Fruit fly (Drosophila melanogaster) ovary, adult (tissue): ENCODE measurements around the gene CG14071.

Experiments
- CG17801 ChIP-seq: fragments of 200-800 bp; optimal IDR thresholded peaks from 2 replicates; lab custom pipeline; 2019; ENCODE audit warnings: missing biosample characterization, mild to moderate bottlenecking, missing genetic modification characterization, moderate library complexity; ENCODE audit not compliant: partially characterized antibody

Gene CG14071

DNA sequence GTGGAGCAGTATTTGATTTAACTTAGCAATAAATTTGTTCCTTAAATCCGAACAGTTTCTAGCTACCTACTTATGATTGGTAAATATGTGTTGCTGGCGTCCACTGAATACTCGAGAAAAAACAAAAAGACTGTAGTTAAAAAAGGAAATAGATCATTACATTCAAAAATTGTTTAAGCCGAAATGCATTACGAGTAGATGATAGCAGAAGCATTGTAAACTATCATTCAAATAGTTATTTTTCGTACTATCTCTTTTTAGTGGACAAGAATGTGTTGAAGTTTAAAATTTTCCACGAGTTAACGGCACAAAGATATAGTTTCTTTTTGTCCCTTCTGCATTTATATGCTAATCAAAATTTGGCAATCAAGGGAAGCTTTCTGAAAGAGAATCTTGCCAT lies at the start of gene CG14071:
CG14071 (minus strand) TSS at position 101 of the 400 bp plus-strand sequence.
- TF ChIP-seq CG17801 (GFP tag; lab: Kevin White, UChicago) = no peak

dm6 chr2L:10936362-10936761 lies 47.6 kb upstream of the CG14071 start, which contains the start of gene CG14072:
Gene CG14072 (plus strand): TSS chr2L:10936662.
- TF ChIP-seq CG17801 (GFP tag; lab: Kevin White, UChicago) = no peak

- TF ChIP-seq CG17801 (GFP tag; lab: Kevin White, UChicago) = no peak
These were observed 21.8 kb upstream of the CG14071 start, which contains the start of gene CG14069 for dm6 chr2L:10910548-10910947. Gene CG14069 (minus strand): TSS chr2L:10910648.

DNA sequence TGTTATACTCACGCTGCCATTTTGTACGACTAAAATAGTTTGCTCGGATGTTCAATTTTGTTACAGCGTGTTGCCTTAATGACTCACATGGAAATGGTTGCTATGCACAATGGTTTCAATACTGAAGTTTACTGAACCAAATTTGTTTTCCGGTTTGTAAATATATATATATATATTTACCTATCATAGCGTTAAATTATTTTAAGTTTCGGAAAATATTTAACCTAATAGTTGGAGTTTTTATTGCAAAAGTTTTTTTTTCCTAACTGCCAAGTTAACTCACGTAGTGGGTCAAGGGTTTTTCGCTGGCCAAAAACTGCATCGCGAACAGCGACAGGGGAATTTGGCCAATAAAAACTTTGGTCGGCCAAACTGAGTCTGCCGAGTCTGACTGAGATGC lies 20.1 kb upstream of the CG14071 start, which contains the start of gene CG7309:
CG7309 (minus strand) TSS at position 101 of the 400 bp plus-strand sequence.
- no peak for TF ChIP-seq CG17801 (GFP tag; lab: Kevin White, UChicago)

dm6 chr2L:10901685-10902084 lies 13.0 kb upstream of the CG14071 start, which contains the start of gene CG14070:
Gene CG14070 (minus strand): TSS chr2L:10901785.
- TF ChIP-seq CG17801 (GFP tag; lab: Kevin White, UChicago) = no peak

dm6 chr2L:10869867-10870266 lies 18.9 kb downstream of the CG14071 start, which contains the start of gene CG12517:
Gene CG12517 (plus strand): TSS chr2L:10870167.
- TF ChIP-seq CG17801 (GFP tag; lab: Kevin White, UChicago) = no peak

DNA sequence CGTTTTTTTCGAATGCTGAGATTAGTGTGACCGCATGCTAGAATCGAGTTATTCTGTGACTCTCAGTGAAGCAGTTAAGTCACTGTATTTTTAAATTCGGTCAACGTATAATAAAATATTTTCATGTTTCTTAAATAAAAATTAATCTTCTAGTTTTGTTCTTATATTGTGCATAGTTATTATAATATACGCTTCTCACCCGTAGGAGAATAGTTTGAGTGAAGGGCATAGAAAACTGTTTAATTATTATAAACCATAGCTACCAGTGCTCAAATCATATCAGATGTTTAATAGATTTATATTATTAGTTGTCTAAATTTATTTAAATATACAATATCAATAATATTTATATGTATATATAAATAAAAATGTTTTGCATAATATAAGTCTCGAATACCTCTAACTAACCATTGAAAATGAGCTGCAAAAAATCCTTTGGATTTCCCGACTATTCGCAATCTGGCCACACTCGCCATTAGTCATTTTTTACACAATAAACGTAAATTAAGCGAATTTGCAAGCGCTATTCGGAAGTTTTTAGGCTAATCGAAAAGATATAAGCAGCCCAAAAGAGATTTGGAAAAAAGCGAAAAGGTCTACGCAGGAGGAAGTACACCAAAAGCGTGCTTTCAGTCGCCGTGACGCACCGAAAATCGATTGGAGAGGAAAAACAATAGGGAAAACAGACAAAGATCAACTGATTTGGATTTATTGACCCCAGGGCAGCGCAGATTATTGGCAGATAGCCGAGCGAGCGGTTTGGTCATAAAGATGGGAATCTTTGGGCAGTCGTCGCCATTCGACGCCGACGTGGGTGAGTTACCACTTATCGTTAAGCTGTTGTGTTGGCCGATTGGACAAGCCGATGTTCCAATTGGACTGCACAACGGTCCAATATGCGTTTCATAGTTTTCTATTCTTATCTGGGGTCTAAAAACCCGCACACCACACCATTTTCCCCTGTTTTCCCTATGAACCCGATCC lies 30.4 kb downstream of the CG14071 start, which contains the start of the genes aurB and Stam:
aurB (minus strand) TSS at position 31 of the 984 bp plus-strand sequence.
Stam (plus strand) TSS at position 473 of the 984 bp plus-strand sequence.
- TF ChIP-seq CG17801 (GFP tag; lab: Kevin White, UChicago) = peak; percentile 52

DNA sequence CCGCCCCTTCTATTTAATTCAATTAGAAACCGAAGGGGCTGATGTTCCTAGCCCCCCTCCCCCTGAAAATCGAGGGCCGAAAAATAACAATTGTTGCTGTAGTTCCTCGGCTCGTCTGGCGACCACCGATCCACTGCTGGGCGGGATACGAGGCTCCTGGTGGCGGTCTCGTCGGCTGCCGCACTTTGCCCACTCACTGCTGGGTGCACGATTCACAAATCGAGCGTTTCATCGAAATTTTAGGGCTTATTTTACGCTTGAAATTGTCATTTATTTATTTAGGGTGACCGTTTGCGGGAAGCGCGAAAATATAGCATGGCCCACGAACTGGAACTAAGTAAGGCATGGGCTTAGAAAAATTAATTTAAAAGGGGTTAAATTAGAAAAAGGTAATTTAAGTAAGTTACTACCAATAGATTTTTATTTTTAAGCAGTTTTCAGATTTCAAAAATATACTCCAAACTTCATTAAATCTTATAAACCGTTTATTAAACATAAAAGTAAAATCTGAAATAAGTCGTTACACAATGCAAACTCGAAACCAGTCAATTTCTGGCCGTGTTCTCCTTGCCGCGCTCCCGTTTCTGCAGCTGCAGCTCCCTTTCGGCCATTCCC lies 32.3 kb downstream of the CG14071 start, which contains the start of gene Dnz1:
Dnz1 (minus strand) TSS at position 317 of the 615 bp plus-strand sequence.
- TF ChIP-seq CG17801 (GFP tag; lab: Kevin White, UChicago) = peak; percentile 16

- TF ChIP-seq CG17801 (GFP tag; lab: Kevin White, UChicago) = no peak
These were observed 37.3 kb downstream of the CG14071 start for dm6 chr2L:10851336-10851862.

- peak; percentile 37 for TF ChIP-seq CG17801 (GFP tag; lab: Kevin White, UChicago)
These were observed 38.3 kb downstream of the CG14071 start, which contains the start of gene porin for dm6 chr2L:10850320-10850990. Gene porin (minus strand): TSS chr2L:10850848.

dm6 chr2L:10849511-10850191 lies 39.1 kb downstream of the CG14071 start, which contains the start of gene SmydA-3:
Gene SmydA-3 (plus strand): TSS chr2L:10850141.
- TF ChIP-seq CG17801 (GFP tag; lab: Kevin White, UChicago) = peak; percentile 41

dm6 chr2L:10846944-10847343 lies 41.8 kb downstream of the CG14071 start, which contains the start of gene Porin2:
Gene Porin2 (minus strand): TSS chr2L:10847044.
- TF ChIP-seq CG17801 (GFP tag; lab: Kevin White, UChicago) = no peak

DNA sequence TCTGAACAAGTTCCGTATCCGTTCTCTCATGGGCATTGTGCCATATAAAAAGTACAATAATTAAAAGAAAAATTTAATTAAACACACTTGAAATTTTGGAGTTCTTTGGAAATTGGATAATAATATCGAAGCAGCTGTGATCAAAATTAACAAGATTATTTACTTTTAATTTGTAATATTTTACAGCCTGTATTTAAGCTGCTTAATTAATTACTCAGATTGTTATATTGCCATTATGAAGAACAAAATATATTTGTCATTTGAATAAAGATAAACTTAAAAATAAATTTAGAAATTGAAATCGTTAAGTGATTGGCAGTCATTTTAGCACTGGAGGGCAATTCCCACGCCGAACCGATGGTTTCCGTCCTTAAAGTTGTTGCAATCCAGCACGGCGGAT lies 43.2 kb downstream of the CG14071 start, which contains the start of the genes CG17139 and CG17140:
CG17139 (minus strand) TSS at position 101 of the 400 bp plus-strand sequence.
CG17140 (minus strand) TSS at position 101 of the 400 bp plus-strand sequence.
- no peak for TF ChIP-seq CG17801 (GFP tag; lab: Kevin White, UChicago)
